Fruit fly (Drosophila melanogaster) whole organism, prepupa: Measurements from ENCODE around the gene CG14137.

Source experiments
- Blimp-1 ChIP-seq: fragments of 200-800 bp; sonication (Bioruptor generic); optimal IDR thresholded peaks from 3 replicates; lab custom pipeline; 2017; ENCODE audit warnings: missing biosample characterization, missing genetic modification characterization, mild to moderate bottlenecking, moderate library complexity, missing genetic modification reagents
- CG10631 ChIP-seq: fragments of 200-800 bp; sonication (Bioruptor generic); optimal IDR thresholded peaks from 2 replicates; lab custom pipeline; 2016; ENCODE audit warnings: missing biosample characterization, missing genetic modification characterization
- CG10669 ChIP-seq: fragments of 200-800 bp; sonication (Bioruptor generic); optimal IDR thresholded peaks from 3 replicates; lab custom pipeline; 2018; ENCODE audit warnings: missing biosample characterization, mild to moderate bottlenecking, missing genetic modification characterization, moderate library complexity
- CG16779 ChIP-seq: fragments of 200-800 bp; sonication (Bioruptor generic); optimal IDR thresholded peaks from 3 replicates; lab custom pipeline; 2017; ENCODE audit warnings: missing biosample characterization, mild to moderate bottlenecking, missing genetic modification characterization
- CG3032 ChIP-seq: fragments of 200-800 bp; optimal IDR thresholded peaks from 2 replicates; lab custom pipeline; 2019; ENCODE audit warnings: missing biosample characterization, mild to moderate bottlenecking, missing genetic modification characterization, moderate library complexity
- CG31627 ChIP-seq: fragments of 200-800 bp; sonication (Bioruptor generic); optimal IDR thresholded peaks from 3 replicates; lab custom pipeline; 2016; ENCODE audit warnings: missing biosample characterization, missing genetic modification characterization
- CG32006 ChIP-seq: fragments of 200-800 bp; sonication (Bioruptor generic); optimal IDR thresholded peaks from 3 replicates; lab custom pipeline; 2017; ENCODE audit warnings: missing biosample characterization, mild to moderate bottlenecking, missing genetic modification characterization
- CG34406 ChIP-seq: fragments of 200-800 bp; sonication (Bioruptor generic); optimal IDR thresholded peaks from 3 replicates; lab custom pipeline; 2016; ENCODE audit warnings: missing biosample characterization, missing genetic modification characterization
- CG3919 ChIP-seq: fragments of 200-800 bp; sonication (Bioruptor generic); optimal IDR thresholded peaks from 3 replicates; lab custom pipeline; 2016; ENCODE audit warnings: missing biosample characterization, missing genetic modification characterization
- CG6163 ChIP-seq: fragments of 200-800 bp; sonication (Bioruptor generic); IDR thresholded peaks from 3 replicates; pipeline ENCODE4 v1.3.6; 2022; ENCODE audit warnings: missing biosample characterization, missing genetic modification characterization
- CG6792 ChIP-seq: fragments of 200-800 bp; sonication (Bioruptor generic); optimal IDR thresholded peaks from 3 replicates; lab custom pipeline; 2016; ENCODE audit warnings: missing biosample characterization, missing genetic modification characterization
- CG6808 ChIP-seq: fragments of 200-800 bp; sonication (Bioruptor generic); optimal IDR thresholded peaks from 3 replicates; lab custom pipeline; 2017; ENCODE audit warnings: missing biosample characterization, missing genetic modification characterization, mild to moderate bottlenecking, moderate library complexity, missing genetic modification reagents
- CG7368 ChIP-seq: fragments of 200-800 bp; sonication (Bioruptor generic); optimal IDR thresholded peaks from 3 replicates; lab custom pipeline; 2016; ENCODE audit warnings: missing biosample characterization, missing genetic modification characterization
- CG8319 ChIP-seq: fragments of 200-800 bp; sonication (Bioruptor generic); optimal IDR thresholded peaks from 3 replicates; lab custom pipeline; 2016; ENCODE audit warnings: missing biosample characterization, missing genetic modification characterization
- CG8632 ChIP-seq: fragments of 200-800 bp; sonication (Bioruptor generic); optimal IDR thresholded peaks from 3 replicates; lab custom pipeline; 2016; ENCODE audit warnings: missing biosample characterization, missing genetic modification characterization
- CG9139 ChIP-seq: fragments of 200-800 bp; sonication (Bioruptor generic); optimal IDR thresholded peaks from 3 replicates; lab custom pipeline; 2017; ENCODE audit warnings: missing biosample characterization, mild to moderate bottlenecking, missing genetic modification characterization
- Eip75B ChIP-seq: fragments of 200-800 bp; sonication (Bioruptor generic); optimal IDR thresholded peaks from 3 replicates; lab custom pipeline; 2016; ENCODE audit warnings: missing biosample characterization, missing genetic modification characterization
- Eip78C ChIP-seq: fragments of 200-800 bp; sonication (Bioruptor generic); peaks from one replicate; lab custom pipeline; 2016; ENCODE audit warnings: missing biosample characterization, missing genetic modification characterization
- Eip93F ChIP-seq: fragments of 200-800 bp; sonication (Bioruptor generic); optimal IDR thresholded peaks from 2 replicates; lab custom pipeline; 2016; ENCODE audit warnings: missing biosample characterization, mild to moderate bottlenecking, missing genetic modification characterization
- Ets21C ChIP-seq: fragments of 200-800 bp; sonication (Bioruptor generic); optimal IDR thresholded peaks from 3 replicates; lab custom pipeline; 2016; ENCODE audit warnings: missing biosample characterization, missing genetic modification characterization
- Ets96B ChIP-seq: fragments of 200-800 bp; optimal IDR thresholded peaks from 2 replicates; lab custom pipeline; 2019; ENCODE audit warnings: missing biosample characterization, mild to moderate bottlenecking, missing genetic modification characterization, moderate library complexity
- Gug ChIP-seq: fragments of 200-800 bp; sonication (Bioruptor generic); IDR thresholded peaks from 2 replicates; pipeline ENCODE4 v1.3.6; 2022; ENCODE audit warnings: missing biosample characterization, missing genetic modification characterization
- OdsH ChIP-seq: fragments of 200-800 bp; sonication (Bioruptor generic); optimal IDR thresholded peaks from 3 replicates; lab custom pipeline; 2016; ENCODE audit warnings: missing biosample characterization, missing genetic modification characterization
- Smox ChIP-seq: fragments of 200-800 bp; sonication (Bioruptor generic); optimal IDR thresholded peaks from 3 replicates; lab custom pipeline; 2016; ENCODE audit warnings: missing biosample characterization, missing genetic modification characterization
- Sox14 ChIP-seq: fragments of 200-800 bp; sonication (Bioruptor generic); optimal IDR thresholded peaks from 3 replicates; lab custom pipeline; 2016; ENCODE audit warnings: missing biosample characterization, missing genetic modification characterization
- Sox15 ChIP-seq: fragments of 200-800 bp; sonication (Bioruptor generic); optimal IDR thresholded peaks from 3 replicates; lab custom pipeline; 2016; ENCODE audit warnings: missing biosample characterization, missing genetic modification characterization
- achi ChIP-seq: fragments of 200-800 bp; sonication (Bioruptor generic); optimal IDR thresholded peaks from 3 replicates; lab custom pipeline; 2016; ENCODE audit warnings: missing biosample characterization, missing genetic modification characterization
- cyc ChIP-seq: fragments of 200-800 bp; sonication (Bioruptor generic); optimal IDR thresholded peaks from 3 replicates; lab custom pipeline; 2016; ENCODE audit warnings: missing biosample characterization, missing genetic modification characterization
- esn ChIP-seq: fragments of 200-800 bp; sonication (Bioruptor generic); optimal IDR thresholded peaks from 2 replicates; lab custom pipeline; 2016; ENCODE audit warnings: missing biosample characterization, mild to moderate bottlenecking, missing genetic modification characterization, moderate library complexity
- fd59A ChIP-seq: fragments of 200-800 bp; sonication (Bioruptor generic); optimal IDR thresholded peaks from 2 replicates; lab custom pipeline; 2017; ENCODE audit warnings: missing biosample characterization, mild to moderate bottlenecking, missing genetic modification characterization, missing genetic modification reagents
- fd85E ChIP-seq: fragments of 200-800 bp; sonication (Bioruptor generic); optimal IDR thresholded peaks from 3 replicates; lab custom pipeline; 2016; ENCODE audit warnings: missing biosample characterization, missing genetic modification characterization
- fkh ChIP-seq: fragments of 200-800 bp; sonication (Bioruptor generic); optimal IDR thresholded peaks from 3 replicates; lab custom pipeline; 2017; ENCODE audit warnings: missing biosample characterization, mild to moderate bottlenecking, missing genetic modification characterization, moderate library complexity
- lz ChIP-seq: fragments of 200-800 bp; sonication (Bioruptor generic); optimal IDR thresholded peaks from 3 replicates; lab custom pipeline; 2016; ENCODE audit warnings: missing biosample characterization, missing genetic modification characterization
- pdm3 ChIP-seq: fragments of 200-800 bp; sonication (Bioruptor generic); optimal IDR thresholded peaks from 3 replicates; lab custom pipeline; 2016; ENCODE audit warnings: missing biosample characterization, missing genetic modification characterization
- salr ChIP-seq, 2 experiments: fragments of 200-800 bp; sonication (Bioruptor generic); optimal IDR thresholded peaks; 3 replicates each; lab custom pipeline; 2016 to 2018; ENCODE audit warnings: missing biosample characterization in 2 of 2, missing genetic modification characterization in 2 of 2, mild to moderate bottlenecking in 1 of 2
- ss ChIP-seq, 2 experiments: fragments of 200-800 bp; sonication (Bioruptor generic); optimal IDR thresholded peaks; 2 replicates in 1 of 2; 3 replicates in 1 of 2; lab custom pipeline; 2017 to 2018; ENCODE audit warnings: mild to moderate bottlenecking in 2 of 2, missing biosample characterization in 2 of 2, missing genetic modification characterization in 2 of 2, moderate library complexity in 1 of 2
- svp ChIP-seq: fragments of 200-800 bp; sonication (Bioruptor generic); peaks from one replicate; lab custom pipeline; 2016; ENCODE audit warnings: missing biosample characterization, missing genetic modification characterization
- topi ChIP-seq: fragments of 200-800 bp; sonication (Bioruptor generic); optimal IDR thresholded peaks from 3 replicates; lab custom pipeline; 2016; ENCODE audit warnings: missing biosample characterization, missing genetic modification characterization

CG14137 gene

dm6 chr3L:11582097-11582496 is 17.8 kb downstream of the CG14137 start, which contains the start of gene CG33269:
CG33269 (minus strand) TSS chr3L:11582197.
- TF ChIP-seq CG16779 (tag; lab: Kevin White, UChicago), result no peak
- no peak for TF ChIP-seq topi (GFP tag; lab: Kevin White, UChicago)
- TF ChIP-seq CG34406 (GFP tag; lab: Kevin White, UChicago), result no peak
- TF ChIP-seq CG8319 (GFP tag; lab: Kevin White, UChicago), result no peak
- no peak for TF ChIP-seq Eip78C (GFP tag; lab: Kevin White, UChicago)
- no peak for TF ChIP-seq Ets21C
- no peak for TF ChIP-seq CG8632 (GFP tag; lab: Kevin White, UChicago)
- TF ChIP-seq CG10669 (GFP tag; lab: Kevin White, UChicago), result no peak
- TF ChIP-seq Gug (GFP tag; lab: Robert Waterston, UW), result no peak
- TF ChIP-seq CG32006, result no peak
- no peak for TF ChIP-seq achi (GFP tag; lab: Kevin White, UChicago)
- TF ChIP-seq Smox, result no peak
- TF ChIP-seq lz (GFP tag; lab: Kevin White, UChicago), result no peak
- TF ChIP-seq Sox14 (GFP tag; lab: Kevin White, UChicago), result no peak
- TF ChIP-seq OdsH (GFP tag; lab: Kevin White, UChicago), result no peak
- no peak for TF ChIP-seq CG7368 (GFP tag; lab: Kevin White, UChicago)
- TF ChIP-seq ss (GFP tag; optimal IDR thresholded peaks at IDR 0.05; lab: Kevin White, UChicago), result no peak
- TF ChIP-seq Blimp-1 (GFP tag; lab: Kevin White, UChicago), result no peak
- no peak for TF ChIP-seq fd59A (GFP tag; lab: Kevin White, UChicago)

- no peak for TF ChIP-seq CG3032 (tag; lab: Kevin White, UChicago)
- no peak for TF ChIP-seq CG31627 (GFP tag; lab: Kevin White, UChicago)
- TF ChIP-seq topi (GFP tag; lab: Kevin White, UChicago), result no peak
- TF ChIP-seq Eip75B (GFP tag; lab: Kevin White, UChicago), result no peak
- no peak for TF ChIP-seq CG10631 (GFP tag; lab: Kevin White, UChicago)
Measured at dm6 chr3L:11580919-11581318, 18.9 kb downstream of the CG14137 start, which contains the start of gene CG43391. CG43391 (minus strand) TSS chr3L:11581019.

dm6 chr3L:11579919-11580318 is 19.9 kb downstream of the CG14137 start, which contains the start of gene CG43390:
CG43390 (minus strand) TSS chr3L:11579950.
- TF ChIP-seq salr (GFP tag; optimal IDR thresholded peaks at IDR 0.05; lab: Kevin White, UChicago), result no peak
- TF ChIP-seq fkh, result peak; percentile 46

dm6 chr3L:11578847-11579246 is 21.0 kb downstream of the CG14137 start:
- TF ChIP-seq Eip93F (GFP tag; lab: Kevin White, UChicago) (no peak), pdm3 (GFP tag; lab: Kevin White, UChicago) (no peak), Eip75B (GFP tag; lab: Kevin White, UChicago) (no peak), Sox15 (no peak), esn (GFP tag; lab: Kevin White, UChicago) (no peak), ss (GFP tag; optimal IDR thresholded peaks at IDR 0.05; lab: Kevin White, UChicago) (no peak), CG6792 (no peak), CG9139 (GFP tag; lab: Kevin White, UChicago) (no peak), CG3919 (GFP tag; lab: Kevin White, UChicago) (no peak), svp (GFP tag; lab: Kevin White, UChicago) (no peak), cyc (no peak), CG8632 (GFP tag; lab: Kevin White, UChicago) (no peak), CG16779 (tag; lab: Kevin White, UChicago) (no peak)

dm6 chr3L:11578211-11578673 is 21.6 kb downstream of the CG14137 start, which contains the start of gene CG33270:
CG33270 (minus strand) TSS chr3L:11578623.
- TF ChIP-seq CG6792 (no peak), pdm3 (GFP tag; lab: Kevin White, UChicago) (no peak), fd59A (GFP tag; lab: Kevin White, UChicago) (no peak), CG3032 (tag; lab: Kevin White, UChicago) (no peak), CG6163 (GFP tag; lab: Robert Waterston, UW) (no peak), fd85E (GFP tag; lab: Kevin White, UChicago) (no peak), lz (GFP tag; lab: Kevin White, UChicago) (no peak), CG6808 (GFP tag; lab: Kevin White, UChicago) (no peak), CG32006 (no peak), Ets96B (no peak)
